3 worm cellular contexts compared by ENCODE assay signal in the genomic region with DNA sequence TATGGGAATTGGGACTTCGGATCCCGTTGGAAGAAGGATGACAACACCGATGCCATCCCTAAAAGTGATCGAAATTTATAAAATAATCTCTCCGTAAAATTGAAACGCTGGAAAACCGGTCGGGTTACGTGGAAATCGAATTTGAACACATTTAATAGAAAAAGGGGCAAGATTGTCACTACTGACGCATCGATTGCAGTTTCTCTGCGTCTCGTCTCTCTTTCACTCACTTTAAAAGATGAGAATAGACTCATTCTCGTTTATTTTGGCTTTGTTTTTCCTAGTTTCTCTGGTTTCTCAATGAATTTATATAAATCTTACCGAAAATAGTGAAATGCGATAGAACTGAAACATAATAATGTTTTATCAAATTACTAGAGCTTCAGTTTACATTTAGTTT.
TF ChIP-seq lines count a peak whose summit lies in the region.

Gene scyl-1, minus strand, starts transcription at position 56 of the 400 bp plus-strand sequence.

TF ChIP-seq in whole organism, L1 larva, 84 proteins besides CTCF, POLR2A, EP300 and RAD21 (continued from another document and continues in another):
- TF ChIP-seq nhr-84 (tag; optimal IDR thresholded peaks at IDR 0.05; lab: Kevin White, UChicago) (no peak), jun-1 (tag; optimal IDR thresholded peaks at IDR 0.05; lab: Kevin White, UChicago) (peak; percentile 71), pag-3 (tag; optimal IDR thresholded peaks at IDR 0.05; lab: Kevin White, UChicago; ENCODE audit: borderline replicate concordance, insufficient read depth) (no peak), ceh-82 (tag; optimal IDR thresholded peaks at IDR 0.05; lab: Kevin White, UChicago) (peak; percentile 37 to 73 (median 64)), efl-3 (GFP tag; optimal IDR thresholded peaks at IDR 0.05; lab: Kevin White, UChicago) (no peak), ceh-88 (GFP tag; IDR thresholded peaks at IDR 0.05; lab: Robert Waterston, UW) (no peak), skn-1 (tag; optimal IDR thresholded peaks at IDR 0.05; lab: Kevin White, UChicago) (peak; percentile 71), snpc-4 (tag; optimal IDR thresholded peaks at IDR 0.05; lab: Kevin White, UChicago) (peak; percentile 39), pqm-1 (tag; optimal IDR thresholded peaks at IDR 0.05; lab: Kevin White, UChicago) (no peak), C34B4.2 (tag; optimal IDR thresholded peaks at IDR 0.05; lab: Kevin White, UChicago) (no peak), snu-23 (GFP tag; optimal IDR thresholded peaks at IDR 0.05; lab: Kevin White, UChicago) (peak; percentile 90), egl-27 (tag; optimal IDR thresholded peaks at IDR 0.05; lab: Kevin White, UChicago) (no peak), vab-15 (tag; optimal IDR thresholded peaks at IDR 0.05; lab: Kevin White, UChicago) (no peak), F16B12.6 (tag; optimal IDR thresholded peaks at IDR 0.05; lab: Kevin White, UChicago) (peak; percentile 27), fkh-4 (tag; optimal IDR thresholded peaks at IDR 0.05; lab: Kevin White, UChicago; ENCODE audit: borderline replicate concordance) (no peak), unc-98 (GFP tag; IDR thresholded peaks at IDR 0.05; lab: Robert Waterston, UW) (no peak), egl-13 (tag; optimal IDR thresholded peaks at IDR 0.05; lab: Kevin White, UChicago) (peak; percentile 35), swsn-7 (tag; optimal IDR thresholded peaks at IDR 0.05; lab: Kevin White, UChicago) (peak; percentile 86), mep-1 (tag; optimal IDR thresholded peaks at IDR 0.05; lab: Kevin White, UChicago) (peak; percentile 76), aha-1 (tag; optimal IDR thresholded peaks at IDR 0.05; lab: Kevin White, UChicago) (no peak), elt-3 (tag; optimal IDR thresholded peaks at IDR 0.05; lab: Kevin White, UChicago) (peak in 2 of 6 experiments; percentile 48 to 64), xbp-1 (tag; optimal IDR thresholded peaks at IDR 0.05; lab: Kevin White, UChicago) (peak; percentile 78), lin-15B (tag; optimal IDR thresholded peaks at IDR 0.05; lab: Kevin White, UChicago) (no peak), C04F5.9 (tag; optimal IDR thresholded peaks at IDR 0.05; lab: Kevin White, UChicago) (peak; percentile 20), lin-39 (tag; optimal IDR thresholded peaks at IDR 0.05; lab: Kevin White, UChicago) (peak; percentile 69), unc-62 (GFP tag; optimal IDR thresholded peaks at IDR 0.05; lab: Kevin White, UChicago) (no peak), ama-1 (optimal IDR thresholded peaks at IDR 0.05; lab: Kevin White, UChicago) (no peak), fos-1 (tag; optimal IDR thresholded peaks at IDR 0.05; lab: Kevin White, UChicago) (peak; percentile 45), nhr-20 (tag; optimal IDR thresholded peaks at IDR 0.05; lab: Kevin White, UChicago) (peak; percentile 89), ztf-11 (tag; optimal IDR thresholded peaks at IDR 0.05; lab: Kevin White, UChicago) (peak in 1 of 2 experiments; percentile 31), hlh-17 (GFP tag; optimal IDR thresholded peaks at IDR 0.05; lab: Kevin White, UChicago; ENCODE audit: borderline replicate concordance) (no peak), mdl-1 (tag; optimal IDR thresholded peaks at IDR 0.05; lab: Kevin White, UChicago) (peak in 1 of 2 experiments; percentile 55), Y116A8C.19 (tag; optimal IDR thresholded peaks at IDR 0.05; lab: Kevin White, UChicago; ENCODE audit: borderline replicate concordance) (no peak), nhr-76 (tag; optimal IDR thresholded peaks at IDR 0.05; lab: Kevin White, UChicago) (no peak), lin-13 (GFP tag; optimal IDR thresholded peaks at IDR 0.05; lab: Kevin White, UChicago) (peak; percentile 71), nhr-28 (tag; optimal IDR thresholded peaks at IDR 0.05; lab: Kevin White, UChicago) (no peak), fkh-10 (GFP tag; optimal IDR thresholded peaks at IDR 0.05; lab: Kevin White, UChicago) (peak; percentile 3), ceh-90 (tag; optimal IDR thresholded peaks at IDR 0.05; lab: Kevin White, UChicago) (no peak), fkh-8 (tag; optimal IDR thresholded peaks at IDR 0.05; lab: Kevin White, UChicago) (peak; percentile 67), sox-4 (tag; optimal IDR thresholded peaks at IDR 0.05; lab: Kevin White, UChicago) (no peak), unc-86 (tag; optimal IDR thresholded peaks at IDR 0.05; lab: Kevin White, UChicago) (peak; percentile 64), ceh-8 (GFP tag; optimal IDR thresholded peaks at IDR 0.05; lab: Kevin White, UChicago) (no peak)

TF ChIP-seq in whole organism, L3 larva, 47 proteins besides CTCF, POLR2A, EP300 and RAD21 (continued from another document):
- peak; percentile 69 for TF ChIP-seq lin-15B (tag; optimal IDR thresholded peaks at IDR 0.05; lab: Kevin White, UChicago)
- TF ChIP-seq ZK546.5 (tag; optimal IDR thresholded peaks at IDR 0.05; lab: Kevin White, UChicago): no peak
- no peak for TF ChIP-seq ceh-9 (tag; optimal IDR thresholded peaks at IDR 0.05; lab: Kevin White, UChicago)
- TF ChIP-seq unc-39 (tag; optimal IDR thresholded peaks at IDR 0.05; lab: Kevin White, UChicago): no peak
- TF ChIP-seq ztf-4 (tag; optimal IDR thresholded peaks at IDR 0.05; lab: Kevin White, UChicago): no peak
- no peak for TF ChIP-seq nhr-237 (tag; optimal IDR thresholded peaks at IDR 0.05; lab: Kevin White, UChicago)
- peak; percentile 94 for TF ChIP-seq nhr-23 (tag; optimal IDR thresholded peaks at IDR 0.05; lab: Kevin White, UChicago)
- TF ChIP-seq nhr-28 (tag; optimal IDR thresholded peaks at IDR 0.05; lab: Kevin White, UChicago): no peak
- TF ChIP-seq fkh-10 (GFP tag; optimal IDR thresholded peaks at IDR 0.05; lab: Kevin White, UChicago): no peak
- TF ChIP-seq ztf-11 (tag; optimal IDR thresholded peaks at IDR 0.05; lab: Kevin White, UChicago): no peak
- TF ChIP-seq nhr-25 (tag; optimal IDR thresholded peaks at IDR 0.05; lab: Kevin White, UChicago): peak; percentile 69
- no peak for TF ChIP-seq ama-1 (optimal IDR thresholded peaks at IDR 0.05; lab: Kevin White, UChicago)
- TF ChIP-seq fkh-2 (tag; optimal IDR thresholded peaks at IDR 0.05; lab: Kevin White, UChicago): no peak
- TF ChIP-seq jun-1 (tag; optimal IDR thresholded peaks at IDR 0.05; lab: Kevin White, UChicago): peak; percentile 62
- peak; percentile 74 for TF ChIP-seq nfya-1 (tag; optimal IDR thresholded peaks at IDR 0.05; lab: Kevin White, UChicago; ENCODE audit: insufficient read depth)
- no peak for TF ChIP-seq ceh-16 (tag; optimal IDR thresholded peaks at IDR 0.05; lab: Kevin White, UChicago)
- peak; percentile 40 for TF ChIP-seq R02D3.7 (tag; optimal IDR thresholded peaks at IDR 0.05; lab: Kevin White, UChicago)
- no peak for TF ChIP-seq nhr-76 (tag; optimal IDR thresholded peaks at IDR 0.05; lab: Kevin White, UChicago)
- no peak for TF ChIP-seq nhr-12 (tag; optimal IDR thresholded peaks at IDR 0.05; lab: Kevin White, UChicago)
- no peak for TF ChIP-seq nhr-67 (tag; optimal IDR thresholded peaks at IDR 0.05; lab: Kevin White, UChicago)
- no peak for TF ChIP-seq skn-1 (tag; optimal IDR thresholded peaks at IDR 0.05; lab: Kevin White, UChicago)
- TF ChIP-seq daf-12 (tag; optimal IDR thresholded peaks at IDR 0.05; lab: Kevin White, UChicago): no peak
- TF ChIP-seq lsy-12 (tag; optimal IDR thresholded peaks at IDR 0.05; lab: Kevin White, UChicago): peak; percentile 30
- peak; percentile 1 for TF ChIP-seq nhr-77 (tag; optimal IDR thresholded peaks at IDR 0.05; lab: Kevin White, UChicago)
- no peak for TF ChIP-seq mml-1 (tag; optimal IDR thresholded peaks at IDR 0.05; lab: Kevin White, UChicago)
- no peak for TF ChIP-seq nhr-11 (tag; optimal IDR thresholded peaks at IDR 0.05; lab: Kevin White, UChicago)
- no peak for TF ChIP-seq ceh-82 (tag; optimal IDR thresholded peaks at IDR 0.05; lab: Kevin White, UChicago)
- peak; percentile 87 for TF ChIP-seq hmg-11 (tag; optimal IDR thresholded peaks at IDR 0.05; lab: Kevin White, UChicago)
- TF ChIP-seq lin-39 (tag; optimal IDR thresholded peaks at IDR 0.05; lab: Kevin White, UChicago): peak; percentile 26

TF ChIP-seq in whole organism, young adult, 124 proteins besides CTCF, POLR2A, EP300 and RAD21 (continued from another document):
- TF ChIP-seq Y79H2A.3 (GFP tag; conservative IDR thresholded peaks at IDR 0.05; lab: Robert Waterston, UW) (no peak), aptf-3 (GFP tag; IDR thresholded peaks at IDR 0.05; lab: Robert Waterston, UW) (no peak), rcor-1 (GFP tag; IDR thresholded peaks at IDR 0.05; lab: Robert Waterston, UW) (0 out of 2 replicates have a peak, but pooled peaks have one; percentile 40), hlh-12 (tag; optimal IDR thresholded peaks at IDR 0.05; lab: Kevin White, UChicago) (no peak), cebp-2 (GFP tag; IDR thresholded peaks at IDR 0.05; lab: Robert Waterston, UW) (no peak), tbx-9 (tag; optimal IDR thresholded peaks at IDR 0.05; lab: Kevin White, UChicago; ENCODE audit: borderline replicate concordance) (no peak), lir-1 (GFP tag; conservative IDR thresholded peaks at IDR 0.05; lab: Robert Waterston, UW) (no peak), attf-5 (GFP tag; optimal IDR thresholded peaks at IDR 0.05; lab: Kevin White, UChicago) (peak; percentile 6), lin-35 (GFP tag; optimal IDR thresholded peaks at IDR 0.05; lab: Kevin White, UChicago) (peak in 1 of 3 experiments; percentile 89), tbp1 (GFP tag; optimal IDR thresholded peaks at IDR 0.05; lab: Kevin White, UChicago) (peak; percentile 48), let-526 (GFP tag; IDR thresholded peaks at IDR 0.05; lab: Robert Waterston, UW) (no peak), lin-26 (GFP tag; IDR thresholded peaks at IDR 0.05; lab: Robert Waterston, UW) (no peak), sea-2 (GFP tag; IDR thresholded peaks at IDR 0.05; lab: Robert Waterston, UW) (no peak), ceh-79 (tag; optimal IDR thresholded peaks at IDR 0.05; lab: Kevin White, UChicago) (no peak), F57C9.4 (tag; optimal IDR thresholded peaks at IDR 0.05; lab: Kevin White, UChicago) (no peak), let-607 (tag; optimal IDR thresholded peaks at IDR 0.05; lab: Kevin White, UChicago) (peak in 1 of 2 experiments; percentile 66), T26A5.8 (tag; optimal IDR thresholded peaks at IDR 0.05; lab: Kevin White, UChicago) (no peak), B0035.1 (tag; optimal IDR thresholded peaks at IDR 0.05; lab: Kevin White, UChicago) (no peak), dox-1 (GFP tag; IDR thresholded peaks at IDR 0.05; lab: Robert Waterston, UW) (no peak), F39B2.1 (GFP tag; IDR thresholded peaks at IDR 0.05; lab: Robert Waterston, UW) (no peak), ztf-18 (tag; optimal IDR thresholded peaks at IDR 0.05; lab: Kevin White, UChicago) (peak; percentile 90), hmg-20 (GFP tag; IDR thresholded peaks at IDR 0.05; lab: Robert Waterston, UW) (no peak)
